Worm (Caenorhabditis elegans): ENCODE measurements around the gene rab-37.

The rab-37 gene

DNA sequence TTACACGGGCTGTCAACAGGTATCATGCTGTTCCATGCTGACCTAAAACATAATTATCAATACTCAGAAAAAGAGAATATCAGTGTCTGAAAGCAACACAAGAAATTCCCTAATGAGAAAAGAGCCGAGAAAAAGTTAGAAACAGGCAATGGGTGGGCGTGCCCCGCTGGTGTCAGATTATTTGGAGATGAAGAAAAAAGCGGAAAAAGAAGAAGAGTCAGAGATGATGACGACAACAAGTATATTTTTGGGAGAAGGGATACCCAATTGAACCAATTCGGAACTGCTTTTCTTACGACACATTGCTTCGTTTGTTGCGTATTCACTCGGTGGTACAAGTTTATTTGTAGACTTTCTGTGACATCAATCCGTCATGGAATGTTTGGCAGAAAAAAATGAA lies 39.2 kb downstream of the rab-37 start, which contains the start of gene F20B6.4:
Gene F20B6.4 (minus strand): TSS at position 101 of the 400 bp plus-strand sequence.
- TF ChIP-seq K02D7.2 (tag; optimal IDR thresholded peaks at IDR 0.05) (no peak), rnt-1 (tag; optimal IDR thresholded peaks at IDR 0.05) (no peak), hlh-8 (tag; optimal IDR thresholded peaks at IDR 0.05) (no peak), pha-2 (tag; optimal IDR thresholded peaks at IDR 0.05) (no peak), ceh-30 (tag; optimal IDR thresholded peaks at IDR 0.05) (no peak), pag-3 (tag; optimal IDR thresholded peaks at IDR 0.05; ENCODE audit: borderline replicate concordance) (no peak), ceh-9 (tag; optimal IDR thresholded peaks at IDR 0.05) (no peak), ceh-14 (tag; optimal IDR thresholded peaks at IDR 0.05) (no peak), odd-2 (tag; optimal IDR thresholded peaks at IDR 0.05) (no peak), sdc-2 (tag; optimal IDR thresholded peaks at IDR 0.05) (no peak), ceh-45 (GFP tag; IDR thresholded peaks at IDR 0.05) (no peak), elt-4 (tag; optimal IDR thresholded peaks at IDR 0.05) (no peak), unc-86 (tag; optimal IDR thresholded peaks at IDR 0.05) (no peak), ceh-18 (tag; optimal IDR thresholded peaks at IDR 0.05) (no peak)

DNA sequence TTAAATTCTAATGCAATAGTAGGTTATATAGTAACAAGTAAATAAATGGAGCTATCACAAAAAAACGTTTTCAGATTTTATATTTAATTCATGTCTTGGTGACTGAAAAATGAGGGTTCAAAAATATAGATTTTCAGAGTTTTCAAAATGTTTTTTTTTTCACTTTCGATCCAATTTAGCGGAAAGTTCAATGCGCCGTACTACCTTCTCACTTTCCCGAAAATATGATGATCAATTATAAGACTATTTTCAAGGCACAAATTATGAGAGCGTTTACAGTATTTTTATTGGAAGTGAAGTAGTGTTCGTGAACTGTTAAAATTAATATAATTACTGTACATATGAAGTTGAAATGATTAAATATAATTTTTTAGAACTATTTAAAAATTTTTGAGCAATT lies 42.6 kb downstream of the rab-37 start:
- TF ChIP-seq ceh-30 (tag; optimal IDR thresholded peaks at IDR 0.05) (no peak), pax-1 (tag; optimal IDR thresholded peaks at IDR 0.05) (no peak), Y22D7AL.16 (tag; optimal IDR thresholded peaks at IDR 0.05) (no peak), unc-42 (tag; optimal IDR thresholded peaks at IDR 0.05) (no peak), ceh-14 (tag; optimal IDR thresholded peaks at IDR 0.05) (no peak), fkh-6 (tag; optimal IDR thresholded peaks at IDR 0.05) (no peak), ttx-3 (tag; optimal IDR thresholded peaks at IDR 0.05) (no peak)

- no peak for TF ChIP-seq unc-55 (GFP tag; optimal IDR thresholded peaks at IDR 0.05)
- TF ChIP-seq mec-3 (tag; optimal IDR thresholded peaks at IDR 0.05; ENCODE audit: borderline replicate concordance), result no peak
- TF ChIP-seq fax-1 (tag; optimal IDR thresholded peaks at IDR 0.05), result no peak
- no peak for TF ChIP-seq K09A11.1 (tag; optimal IDR thresholded peaks at IDR 0.05; ENCODE audit: insufficient read depth)
- no peak for TF ChIP-seq fkh-6 (tag; optimal IDR thresholded peaks at IDR 0.05)
- no peak for TF ChIP-seq ceh-31 (tag; optimal IDR thresholded peaks at IDR 0.05)
- no peak for TF ChIP-seq ahr-1 (tag; optimal IDR thresholded peaks at IDR 0.05)
- no peak for TF ChIP-seq ceh-18 (tag; optimal IDR thresholded peaks at IDR 0.05)
- TF ChIP-seq unc-86 (tag; optimal IDR thresholded peaks at IDR 0.05), result no peak
- TF ChIP-seq hlh-15 (tag; optimal IDR thresholded peaks at IDR 0.05), result no peak
- TF ChIP-seq sox-2 (GFP tag; IDR thresholded peaks at IDR 0.05), result no peak
- TF ChIP-seq nfya-1 (tag; optimal IDR thresholded peaks at IDR 0.05), result no peak
- no peak for TF ChIP-seq elt-2 (tag; optimal IDR thresholded peaks at IDR 0.05)
- TF ChIP-seq Y22D7AL.16 (tag; optimal IDR thresholded peaks at IDR 0.05), result no peak
- no peak for TF ChIP-seq ama-1 (optimal IDR thresholded peaks at IDR 0.05)
- no peak for TF ChIP-seq fkh-10 (GFP tag; optimal IDR thresholded peaks at IDR 0.05)
- TF ChIP-seq T23F11.4 (GFP tag; optimal IDR thresholded peaks at IDR 0.05), result no peak
These were observed 43.4 kb downstream of the rab-37 start for ce11 chrX:4192235-4192634.

DNA sequence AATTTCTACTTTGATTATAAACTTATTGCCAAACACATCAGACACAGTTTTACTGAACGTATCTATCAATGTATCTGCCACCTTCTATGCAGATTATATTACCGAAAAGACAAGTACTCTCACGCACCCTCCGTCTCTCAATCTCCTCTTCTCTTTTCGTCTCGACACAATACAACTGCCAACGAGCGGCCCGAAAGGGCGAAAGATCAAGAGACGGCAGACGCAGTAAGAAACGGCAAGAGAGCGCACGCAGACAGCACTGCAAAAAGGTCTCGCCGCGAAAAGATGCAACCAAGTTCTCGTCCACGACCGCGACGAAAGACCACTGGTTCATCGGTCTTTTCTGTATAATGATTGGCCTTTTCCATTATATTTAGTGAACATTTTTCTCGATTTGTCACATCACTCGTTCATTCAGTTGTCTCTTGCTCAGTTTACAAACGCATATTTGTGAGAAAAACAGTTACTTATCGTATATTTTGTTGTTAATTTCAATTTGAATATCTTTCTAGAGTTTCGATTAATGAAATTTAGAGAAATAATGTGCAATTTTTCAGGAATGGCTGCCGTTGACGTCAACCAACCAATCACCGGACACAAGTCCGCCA lies 45.0 kb downstream of the rab-37 start, which contains the start of gene vha-12:
Gene vha-12 (plus strand): TSS at position 558 of the 608 bp plus-strand sequence.
- no peak for TF ChIP-seq pha-4 (tag; optimal IDR thresholded peaks at IDR 0.05)
- TF ChIP-seq ceh-31 (tag; optimal IDR thresholded peaks at IDR 0.05), result peak; percentile 87
- peak; percentile 76 for TF ChIP-seq pros-1 (tag; optimal IDR thresholded peaks at IDR 0.05)
- TF ChIP-seq sdc-2 (tag; optimal IDR thresholded peaks at IDR 0.05), result peak; percentile 82
- TF ChIP-seq ceh-2 (tag; optimal IDR thresholded peaks at IDR 0.05), result peak; percentile 29
- peak; percentile 50 for TF ChIP-seq dmd-4 (tag; optimal IDR thresholded peaks at IDR 0.05; ENCODE audit: borderline replicate concordance)
- TF ChIP-seq ets-4 (tag; optimal IDR thresholded peaks at IDR 0.05), result peak; percentile 77
- TF ChIP-seq ceh-18 (tag; optimal IDR thresholded peaks at IDR 0.05), result peak; percentile 64
- TF ChIP-seq ceh-24 (tag; optimal IDR thresholded peaks at IDR 0.05), result no peak
- peak; percentile 50 for TF ChIP-seq elt-2 (tag; optimal IDR thresholded peaks at IDR 0.05)
- TF ChIP-seq ama-1 (optimal IDR thresholded peaks at IDR 0.05), result peak; percentile 45
- peak; percentile 86 for TF ChIP-seq nfya-1 (tag; optimal IDR thresholded peaks at IDR 0.05)
- TF ChIP-seq unc-55 (GFP tag; optimal IDR thresholded peaks at IDR 0.05), result peak; percentile 66
- TF ChIP-seq ceh-14 (tag; optimal IDR thresholded peaks at IDR 0.05), result peak; percentile 18
- peak; percentile 83 for TF ChIP-seq tbx-2 (tag; optimal IDR thresholded peaks at IDR 0.05)
- peak; percentile 76 for TF ChIP-seq pax-1 (tag; optimal IDR thresholded peaks at IDR 0.05)
- peak; percentile 24 for TF ChIP-seq pha-2 (tag; optimal IDR thresholded peaks at IDR 0.05)
- no peak for TF ChIP-seq pag-3 (tag; optimal IDR thresholded peaks at IDR 0.05; ENCODE audit: borderline replicate concordance)
- peak; percentile 94 for TF ChIP-seq ceh-34 (tag; optimal IDR thresholded peaks at IDR 0.05)
- peak; percentile 70 for TF ChIP-seq dve-1 (tag; optimal IDR thresholded peaks at IDR 0.05)
- TF ChIP-seq gmeb-2 (tag; optimal IDR thresholded peaks at IDR 0.05), result no peak
- peak; percentile 82 for TF ChIP-seq unc-42 (tag; optimal IDR thresholded peaks at IDR 0.05)
- peak; percentile 51 for TF ChIP-seq hlh-30 (tag; optimal IDR thresholded peaks at IDR 0.05; ENCODE audit: insufficient read depth)
- TF ChIP-seq sox-2 (GFP tag; IDR thresholded peaks at IDR 0.05), result peak; percentile 32; the same call in 1 of the 2 replicates
- peak; percentile 48 for TF ChIP-seq rnt-1 (tag; optimal IDR thresholded peaks at IDR 0.05)
- TF ChIP-seq zip-5 (tag; optimal IDR thresholded peaks at IDR 0.05), result no peak

Data from whole organism, late embryonic.